Worm (Caenorhabditis elegans) whole organism, L4/young adult: ENCODE results near the gene madf-4.
A peak's percentile ranks its signal among the peaks of the same experiment; 100 is the strongest.
"Not testable (repeated sequence)": the region's sequence is repeated elsewhere in the genome, so short reads cannot be mapped to it uniquely, and the experiment has no call there.

ENCODE experiments used
- W03F9.2 ChIP-seq: fragments of 150-350 bp; optimal IDR thresholded peaks from 2 replicates; lab custom pipeline; 2014; ENCODE audit warnings: missing biosample characterization, missing genetic modification characterization
- dao-5 ChIP-seq: sonication (generic microtip); optimal IDR thresholded peaks from 2 replicates; lab custom pipeline; 2016; ENCODE audit warnings: missing genotype, missing genetic modification characterization, moderate library complexity, missing compliant biosample characterization
- him-1 ChIP-seq: sonication (generic microtip); optimal IDR thresholded peaks from 2 replicates; lab custom pipeline; 2016; ENCODE audit warnings: missing genotype, missing genetic modification reagents, missing genetic modification characterization, missing compliant biosample characterization

madf-4 gene

DNA sequence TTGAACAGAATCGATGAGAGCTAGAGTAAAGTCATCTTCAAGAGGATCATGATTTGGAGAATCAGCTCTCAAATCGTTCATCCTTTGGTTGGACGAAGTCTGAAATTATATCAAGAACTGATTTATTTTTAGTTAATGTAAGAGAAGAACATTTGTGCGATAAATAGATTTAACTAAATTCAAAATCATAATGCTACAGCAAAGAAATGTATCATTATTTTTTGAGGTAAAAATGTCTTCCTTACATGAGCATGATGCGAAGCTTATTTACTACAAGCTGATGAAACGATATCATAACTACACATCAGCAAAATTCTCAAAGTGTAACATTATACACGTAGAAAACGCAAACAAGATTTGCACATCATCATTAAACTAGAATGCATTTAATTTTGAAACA is at the start of gene madf-4:
Gene madf-4 (minus strand): TSS at position 101 of the 400 bp plus-strand sequence.
- no peak for TF ChIP-seq dao-5 (tag; lab: Kevin White, UChicago)
- no peak for TF ChIP-seq W03F9.2 (tag; lab: Kevin White, UChicago)
- TF ChIP-seq him-1 (tag; lab: Kevin White, UChicago) = no peak

DNA sequence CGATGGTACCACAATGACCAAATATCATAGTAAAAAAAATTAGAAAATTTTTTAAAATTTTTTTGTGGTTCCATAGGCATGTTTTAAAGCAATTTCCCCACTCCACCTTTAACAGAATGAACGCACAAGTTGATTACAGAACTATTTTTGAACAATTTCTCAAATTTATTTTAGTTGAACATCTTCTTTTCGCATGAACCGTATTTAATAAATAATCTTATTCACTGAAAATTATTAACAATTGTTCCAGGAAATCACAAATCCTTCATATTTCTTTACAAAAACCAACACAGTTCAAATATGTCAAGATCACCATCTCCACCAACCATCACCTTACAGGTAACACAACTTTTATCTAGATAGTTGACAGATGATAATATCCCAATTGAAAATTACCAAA is 49.3 kb upstream of the madf-4 start, which contains the start of gene lea-1:
Gene lea-1 (plus strand): TSS at position 301 of the 400 bp plus-strand sequence.
- TF ChIP-seq dao-5 (tag; lab: Kevin White, UChicago) (no peak), him-1 (tag; lab: Kevin White, UChicago) (no peak), W03F9.2 (tag; lab: Kevin White, UChicago) (no peak)

DNA sequence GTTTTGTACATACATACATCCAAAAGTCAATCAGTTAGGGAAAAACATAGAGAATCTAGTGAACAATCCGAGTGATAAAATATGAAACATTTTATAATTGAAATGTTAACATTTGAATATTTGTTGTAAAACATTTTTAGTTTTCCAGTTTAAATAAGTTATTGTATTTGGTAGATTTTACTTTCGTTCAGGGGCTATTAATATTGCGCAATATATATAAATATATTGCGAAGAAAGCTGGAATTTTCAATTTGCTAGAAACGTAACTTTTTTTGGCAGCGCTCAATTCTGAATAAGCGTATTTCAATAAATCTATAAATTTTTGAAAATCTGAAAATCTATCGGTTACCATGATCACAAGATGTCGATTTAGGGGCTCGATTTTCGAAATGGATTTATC is 45.2 kb upstream of the madf-4 start:
- TF ChIP-seq W03F9.2 (tag; lab: Kevin White, UChicago) (no peak), dao-5 (tag; lab: Kevin White, UChicago) (no peak), him-1 (tag; lab: Kevin White, UChicago) (no peak)

DNA sequence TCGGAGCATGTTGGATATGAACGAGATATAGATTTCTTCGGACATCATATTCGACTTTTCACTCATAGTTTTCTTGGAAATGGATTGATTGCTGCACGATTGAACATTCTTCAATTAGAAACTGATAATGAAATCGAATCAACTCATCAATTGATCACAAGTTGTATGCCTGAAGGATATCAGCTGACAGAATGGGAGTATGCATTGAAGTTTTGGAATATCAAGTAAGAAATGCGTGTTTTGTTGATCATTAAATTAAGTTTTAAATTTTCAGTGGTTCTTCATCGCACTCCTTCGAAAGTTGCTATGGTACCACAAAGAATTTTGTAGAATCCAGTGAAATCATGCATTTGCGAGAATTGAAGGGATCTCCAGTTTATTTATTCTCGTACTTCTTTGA is 44.1 kb upstream of the madf-4 start:
- TF ChIP-seq him-1 (tag; lab: Kevin White, UChicago) (no peak), W03F9.2 (tag; lab: Kevin White, UChicago) (no peak), dao-5 (tag; lab: Kevin White, UChicago) (no peak)

DNA sequence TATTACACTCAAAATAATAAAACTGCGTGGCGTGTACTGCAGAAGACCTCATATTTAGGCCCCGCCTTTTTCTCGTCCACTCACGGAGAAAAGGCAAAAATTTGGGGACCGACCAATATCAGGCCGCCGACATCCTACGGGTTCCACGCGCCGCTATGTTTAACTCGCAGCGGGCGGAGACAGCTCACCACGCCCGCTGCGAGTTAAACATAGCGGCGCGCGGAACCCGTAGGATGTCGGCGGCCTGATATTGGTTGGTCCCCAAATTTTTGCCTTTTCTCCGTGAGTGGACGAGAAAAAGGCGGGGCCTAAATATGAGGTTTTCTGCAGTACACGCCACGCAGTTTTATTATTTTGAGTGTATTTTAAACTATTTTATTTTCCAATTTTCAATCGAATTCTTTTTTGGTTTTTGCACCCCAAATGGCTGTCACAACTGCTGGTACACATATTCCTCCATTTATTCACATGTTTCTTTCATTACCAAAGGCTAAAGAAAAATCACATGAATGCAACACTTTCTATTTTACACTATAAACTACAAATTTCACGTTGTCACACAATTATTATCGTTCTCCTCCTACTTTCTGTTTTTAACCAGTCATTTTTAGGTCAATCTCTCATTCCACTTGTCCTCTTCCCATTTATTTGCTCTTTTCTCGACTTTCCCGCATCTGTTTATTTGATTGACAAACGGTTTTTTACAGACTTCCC is 41.9 kb upstream of the madf-4 start, which contains the start of gene uda-1:
Gene uda-1 (plus strand): TSS at position 708 of the 714 bp plus-strand sequence.
- not testable (repeated sequence) for TF ChIP-seq dao-5, W03F9.2, him-1 (tag; lab: Kevin White, UChicago)

DNA sequence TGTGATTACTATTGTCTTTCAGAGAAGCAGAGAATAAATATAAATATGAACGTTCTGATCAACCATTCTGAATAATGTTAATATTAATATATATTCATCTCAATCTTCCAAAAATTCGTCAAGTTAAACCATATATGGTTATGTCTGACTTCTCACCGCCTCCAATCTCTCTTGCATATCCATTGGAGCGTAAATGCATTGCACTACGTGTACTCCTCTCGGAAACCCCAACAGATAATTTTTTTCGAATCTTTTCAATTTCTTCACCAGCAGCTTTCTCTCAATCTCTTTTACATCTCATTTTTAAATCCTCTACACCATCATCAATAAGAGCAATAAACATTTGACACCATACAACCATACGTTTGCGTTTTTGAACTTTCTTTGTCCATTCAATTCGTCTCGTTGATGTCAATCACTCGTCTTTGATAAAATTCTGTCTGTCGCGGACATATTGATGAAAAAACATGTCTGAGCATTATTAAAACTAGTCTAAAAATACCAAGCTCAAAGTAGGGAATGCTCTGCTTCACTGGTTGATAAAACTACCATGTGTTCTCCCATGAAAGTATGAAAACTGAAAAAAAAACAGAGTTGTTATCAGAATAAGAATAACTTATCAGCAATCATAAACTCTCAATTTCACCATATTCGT is 41.1 kb upstream of the madf-4 start:
- no peak for TF ChIP-seq him-1 (tag; lab: Kevin White, UChicago)
- TF ChIP-seq dao-5 (tag; lab: Kevin White, UChicago) = no peak
- peak; percentile 74 for TF ChIP-seq W03F9.2 (tag; lab: Kevin White, UChicago)

DNA sequence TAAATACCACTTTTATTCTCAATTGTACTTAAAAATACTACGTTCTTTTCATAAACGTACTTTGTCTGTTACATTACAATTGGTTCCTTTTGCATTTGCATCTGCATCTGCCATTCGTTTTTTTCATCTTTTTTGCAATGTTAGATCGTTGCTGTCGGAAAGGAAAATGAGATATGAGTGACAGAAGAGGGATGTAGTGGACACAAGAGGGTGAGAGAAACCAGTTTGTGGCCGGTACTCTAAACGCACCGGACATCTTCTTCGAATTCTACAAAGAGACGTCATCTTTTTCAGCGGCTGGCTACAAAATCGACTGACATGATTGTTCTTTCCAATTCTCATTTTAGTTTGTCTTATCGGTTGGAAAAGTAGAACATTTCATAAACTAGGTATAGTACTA is 40.4 kb upstream of the madf-4 start:
- TF ChIP-seq W03F9.2 (tag; lab: Kevin White, UChicago) (no peak), him-1 (tag; lab: Kevin White, UChicago) (no peak), dao-5 (tag; lab: Kevin White, UChicago) (no peak)

DNA sequence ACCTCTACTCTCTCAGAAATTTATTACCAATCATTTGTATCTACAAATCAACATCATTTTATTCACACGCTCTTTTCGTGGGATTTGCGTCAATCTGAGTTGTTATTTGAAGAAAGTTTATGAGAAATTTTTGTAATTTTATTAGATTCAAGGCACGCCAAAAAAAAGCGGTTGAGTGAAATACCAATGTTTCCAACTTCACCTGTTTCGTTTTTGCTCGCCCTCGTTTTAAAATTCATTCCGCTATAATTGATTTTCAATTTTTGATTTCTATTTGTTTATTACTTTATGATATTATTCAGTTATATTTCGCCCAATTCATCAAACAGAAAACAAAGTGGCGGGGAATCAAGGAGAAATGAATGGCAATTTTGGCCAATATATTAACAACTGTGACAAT is 38.5 kb upstream of the madf-4 start, which contains the start of gene K08H10.10:
Gene K08H10.10 (plus strand): TSS at position 301 of the 400 bp plus-strand sequence.
- no peak for TF ChIP-seq him-1 (tag; lab: Kevin White, UChicago)
- no peak for TF ChIP-seq W03F9.2 (tag; lab: Kevin White, UChicago)
- no peak for TF ChIP-seq dao-5 (tag; lab: Kevin White, UChicago)

DNA sequence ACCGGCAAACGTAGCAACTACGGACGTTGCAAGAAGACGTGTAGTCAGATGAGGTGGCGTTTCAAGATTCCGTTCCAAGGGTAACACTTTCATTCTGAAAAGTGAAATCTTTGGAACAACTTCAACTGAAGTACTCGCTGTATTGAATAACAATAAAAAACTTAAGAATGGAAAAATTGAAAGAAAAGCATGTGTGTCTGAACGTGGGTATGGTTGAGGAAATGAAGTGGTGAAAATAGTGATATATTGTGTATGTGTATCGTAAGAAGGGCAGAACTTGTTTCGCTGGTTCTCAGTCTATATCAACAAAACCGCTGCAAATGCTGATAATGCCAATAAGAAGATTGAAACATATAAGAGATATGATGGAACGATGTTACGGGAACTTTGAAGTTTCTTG is 33.5 kb upstream of the madf-4 start, which contains the start of gene K08H10.6:
Gene K08H10.6 (minus strand): TSS at position 101 of the 400 bp plus-strand sequence.
- TF ChIP-seq him-1 (tag; lab: Kevin White, UChicago) (no peak), W03F9.2 (tag; lab: Kevin White, UChicago) (no peak), dao-5 (tag; lab: Kevin White, UChicago) (no peak)

DNA sequence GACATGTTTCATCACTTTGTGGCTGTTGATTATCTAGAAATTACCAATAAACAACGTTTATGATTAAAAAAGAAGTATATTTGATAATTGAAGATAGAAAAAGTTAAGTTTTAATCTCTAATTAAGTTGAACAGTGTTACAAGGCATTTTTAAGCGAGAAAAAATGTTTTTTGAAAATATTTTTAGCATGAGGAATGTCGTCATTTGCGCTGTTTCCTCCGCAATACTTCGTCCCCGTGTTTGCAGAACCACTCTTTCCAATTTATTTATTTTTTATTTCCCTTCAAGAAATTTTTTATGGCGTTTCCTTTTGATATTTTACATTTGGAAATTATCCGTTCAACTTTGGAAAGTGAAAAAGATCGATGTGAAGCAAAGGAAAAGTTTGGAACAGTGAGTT is 29.3 kb upstream of the madf-4 start, which contains the start of the genes rde-1 and trpp-6:
Gene rde-1 (minus strand): TSS at position 33 of the 400 bp plus-strand sequence.
Gene trpp-6 (plus strand): TSS at position 286 of the 400 bp plus-strand sequence.
- TF ChIP-seq W03F9.2 (tag; lab: Kevin White, UChicago) (no peak), him-1 (tag; lab: Kevin White, UChicago) (no peak), dao-5 (tag; lab: Kevin White, UChicago) (no peak)

DNA sequence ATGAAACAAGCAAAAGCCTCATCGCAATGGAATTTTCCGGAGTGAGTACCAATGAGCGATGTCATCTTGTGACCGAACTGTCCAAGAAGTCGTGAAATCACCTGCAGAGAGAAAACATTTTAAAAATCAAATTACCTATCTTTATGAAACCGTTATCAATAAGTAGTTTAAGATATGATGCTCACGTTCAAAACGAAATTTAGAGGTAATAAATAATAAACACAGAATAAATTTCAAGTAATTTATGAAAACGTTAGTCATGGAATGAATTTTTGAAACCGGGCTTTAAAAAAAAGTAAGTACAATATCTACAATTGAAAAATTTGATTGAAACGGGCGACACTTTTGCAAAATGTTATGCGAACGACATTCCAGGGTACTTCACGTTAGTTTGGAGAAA is 25.4 kb upstream of the madf-4 start, which contains the start of gene C27H6.8:
Gene C27H6.8 (minus strand): TSS at position 101 of the 400 bp plus-strand sequence.
- TF ChIP-seq W03F9.2 (tag; lab: Kevin White, UChicago) (no peak), dao-5 (tag; lab: Kevin White, UChicago) (no peak), him-1 (tag; lab: Kevin White, UChicago) (no peak)

DNA sequence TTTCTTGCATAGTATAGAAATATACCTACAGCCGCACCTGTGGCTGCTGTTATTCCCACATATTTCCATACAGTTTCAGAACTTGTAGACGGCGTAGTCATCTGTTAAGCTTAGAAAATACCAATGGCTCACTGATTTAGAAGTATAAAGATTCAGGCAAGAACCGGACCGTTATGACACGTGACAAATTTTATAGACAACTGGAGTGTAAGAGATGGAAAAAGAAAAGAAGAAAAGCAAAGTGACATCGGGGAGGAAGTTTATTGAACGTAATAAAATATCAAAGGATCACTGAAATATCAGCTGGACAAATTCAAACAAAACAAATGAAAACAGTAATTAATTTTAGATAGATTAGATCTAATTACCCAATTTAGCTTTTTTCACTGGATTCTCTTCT is 23.9 kb upstream of the madf-4 start, which contains the start of gene rmd-2:
Gene rmd-2 (minus strand): TSS at position 101 of the 400 bp plus-strand sequence.
- TF ChIP-seq him-1 (tag; lab: Kevin White, UChicago) (no peak), W03F9.2 (tag; lab: Kevin White, UChicago) (no peak), dao-5 (tag; lab: Kevin White, UChicago) (no peak)
